Worm (Caenorhabditis elegans): ENCODE measurements around the gene nhr-190.

- TF ChIP-seq ceh-100 (GFP tag; IDR thresholded peaks at IDR 0.05): no peak
- TF ChIP-seq aptf-2 (GFP tag; conservative IDR thresholded peaks at IDR 0.05): no peak
- no peak for TF ChIP-seq pha-4 (tag; optimal IDR thresholded peaks at IDR 0.05)
- TF ChIP-seq him-1 (tag; optimal IDR thresholded peaks at IDR 0.05): no peak
- TF ChIP-seq F55B11.4 (tag; optimal IDR thresholded peaks at IDR 0.05; ENCODE audit: borderline replicate concordance, insufficient read depth): no peak
- no peak for TF ChIP-seq unc-62 (GFP tag; optimal IDR thresholded peaks at IDR 0.05)
- TF ChIP-seq snpc-3.4 (tag; optimal IDR thresholded peaks at IDR 0.05): no peak
- TF ChIP-seq nfya-1 (tag; optimal IDR thresholded peaks at IDR 0.05; ENCODE audit: borderline replicate concordance, insufficient read depth): no peak
- TF ChIP-seq Y67H2A.10 (GFP tag; conservative IDR thresholded peaks at IDR 0.05): no peak
- no peak for TF ChIP-seq efl-1 (GFP tag; optimal IDR thresholded peaks at IDR 0.05)
- TF ChIP-seq atf-7 (tag; optimal IDR thresholded peaks at IDR 0.05): no peak
- TF ChIP-seq sea-2 (GFP tag; IDR thresholded peaks at IDR 0.05): no peak
- TF ChIP-seq let-607 (tag; optimal IDR thresholded peaks at IDR 0.05): no peak
These were observed 31.5 kb upstream of the nhr-190 start, which contains the start of gene sru-25 for ce11 chrV:674213-674612.

Data from whole organism, young adult.